Worm (Caenorhabditis elegans): ENCODE results near the gene clec-67.

The clec-67 gene

ce11 chrIV:3876955-3877354, 45.0 kb upstream of the clec-67 start:
- TF ChIP-seq F57C9.4 (tag; optimal IDR thresholded peaks at IDR 0.05) (no peak), T26A5.8 (tag; optimal IDR thresholded peaks at IDR 0.05) (no peak), ceh-100 (GFP tag; IDR thresholded peaks at IDR 0.05) (no peak), Y53G8AR.9 (GFP tag; conservative IDR thresholded peaks at IDR 0.05) (no peak), B0336.3 (GFP tag; IDR thresholded peaks at IDR 0.05) (no peak), Y95B8A.8 (GFP tag; IDR thresholded peaks at IDR 0.05) (no peak), egl-44 (GFP tag; IDR thresholded peaks at IDR 0.05) (no peak), lsy-27 (tag; optimal IDR thresholded peaks at IDR 0.05; ENCODE audit: borderline replicate concordance, insufficient read depth) (no peak), K11D2.4 (GFP tag; IDR thresholded peaks at IDR 0.05) (no peak)

DNA sequence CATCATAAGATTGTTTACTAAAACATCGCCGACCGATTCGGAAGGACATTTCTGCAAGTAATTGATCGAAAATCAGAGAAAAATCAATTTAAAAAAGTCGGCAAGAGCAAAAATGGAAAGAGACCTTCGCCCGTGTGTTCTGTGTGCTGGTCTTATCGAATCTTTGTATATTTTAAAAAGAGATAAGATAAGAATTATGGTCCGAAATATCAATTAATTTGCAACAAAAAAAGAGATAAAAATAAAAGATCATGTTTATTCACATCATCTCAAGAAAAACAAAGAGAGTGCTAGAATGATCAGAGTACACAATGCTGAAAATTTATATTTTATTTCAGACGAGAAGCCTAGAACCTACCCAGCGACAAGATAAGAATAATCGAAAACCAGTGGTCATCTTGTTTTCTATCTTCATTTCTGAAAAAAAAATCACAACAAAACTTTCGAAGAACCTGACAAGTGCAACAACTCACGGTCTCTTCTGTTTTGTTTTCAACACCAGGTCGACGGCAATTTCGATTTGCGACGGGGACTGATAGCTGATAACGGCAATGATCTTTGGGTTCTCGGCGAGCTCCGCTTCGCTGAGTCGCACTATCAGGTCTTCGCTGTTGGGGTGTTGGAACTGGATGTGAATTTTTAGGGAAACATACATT, 43.6 kb upstream of the clec-67 start, which contains the start of gene F37C4.6:
Gene F37C4.6 (minus strand): TSS at position 51 of the 656 bp plus-strand sequence.
- TF ChIP-seq bed-2 (GFP tag; IDR thresholded peaks at IDR 0.05) (no peak), ccch-3 (GFP tag; optimal IDR thresholded peaks at IDR 0.05) (no peak), F55B11.4 (tag; optimal IDR thresholded peaks at IDR 0.05; ENCODE audit: borderline replicate concordance, insufficient read depth) (no peak), ztf-22 (GFP tag; optimal IDR thresholded peaks at IDR 0.05) (no peak), ceh-100 (GFP tag; IDR thresholded peaks at IDR 0.05) (no peak), cebp-1 (GFP tag; IDR thresholded peaks at IDR 0.05) (no peak), cebp-1 (tag; optimal IDR thresholded peaks at IDR 0.05) (no peak), zim-3 (tag; optimal IDR thresholded peaks at IDR 0.05) (no peak), nhr-80 (tag; optimal IDR thresholded peaks at IDR 0.05) (peak; percentile 76), mxl-1 (tag; optimal IDR thresholded peaks at IDR 0.05) (no peak)

ce11 chrIV:3881119-3881518, 40.8 kb upstream of the clec-67 start, which contains the start of the genes F37C4.8 and oac-23:
TSS of gene F37C4.8 (minus strand) at chrIV:3881219.
TSS of gene oac-23 (plus strand) at chrIV:3881441.
- TF ChIP-seq ceh-79 (tag; optimal IDR thresholded peaks at IDR 0.05): no peak
- no peak for TF ChIP-seq B0035.1 (tag; optimal IDR thresholded peaks at IDR 0.05)
- no peak for TF ChIP-seq lin-54 (GFP tag; optimal IDR thresholded peaks at IDR 0.05)
- TF ChIP-seq sea-2 (GFP tag; IDR thresholded peaks at IDR 0.05): no peak
- TF ChIP-seq K12H6.12 (tag; optimal IDR thresholded peaks at IDR 0.05): no peak
- no peak for TF ChIP-seq nhr-80 (tag; optimal IDR thresholded peaks at IDR 0.05)
- TF ChIP-seq ztf-6 (GFP tag; IDR thresholded peaks at IDR 0.05): no peak
- no peak for TF ChIP-seq tbp1 (GFP tag; optimal IDR thresholded peaks at IDR 0.05)

- TF ChIP-seq lin-54 (GFP tag; optimal IDR thresholded peaks at IDR 0.05): no peak
- no peak for TF ChIP-seq madf-10 (tag; optimal IDR thresholded peaks at IDR 0.05)
- no peak for TF ChIP-seq F33H1.4 (GFP tag; IDR thresholded peaks at IDR 0.05)
- TF ChIP-seq nhr-90 (tag; optimal IDR thresholded peaks at IDR 0.05): no peak
- no peak for TF ChIP-seq nfyb-1 (GFP tag; IDR thresholded peaks at IDR 0.05)
- no peak for TF ChIP-seq ets-4 (GFP tag; optimal IDR thresholded peaks at IDR 0.05)
- no peak for TF ChIP-seq efl-1 (GFP tag; optimal IDR thresholded peaks at IDR 0.05)
- no peak for TF ChIP-seq snpc-1.3 (tag; optimal IDR thresholded peaks at IDR 0.05; ENCODE audit: insufficient read depth)
- TF ChIP-seq ccch-3 (GFP tag; optimal IDR thresholded peaks at IDR 0.05): no peak
- TF ChIP-seq hsf-1 (GFP tag; IDR thresholded peaks at IDR 0.05): no peak
- TF ChIP-seq nhr-80 (tag; optimal IDR thresholded peaks at IDR 0.05): no peak
- TF ChIP-seq F49E8.2 (tag; optimal IDR thresholded peaks at IDR 0.05; ENCODE audit: insufficient read depth): no peak
- TF ChIP-seq lin-26 (GFP tag; IDR thresholded peaks at IDR 0.05): no peak
- TF ChIP-seq ztf-25 (GFP tag; IDR thresholded peaks at IDR 0.05): no peak
- no peak for TF ChIP-seq D2030.7 (GFP tag; IDR thresholded peaks at IDR 0.05)
- no peak for TF ChIP-seq B0019.2 (GFP tag; conservative IDR thresholded peaks at IDR 0.05)
- no peak for TF ChIP-seq snpc-3.4 (tag; optimal IDR thresholded peaks at IDR 0.05)
- no peak for TF ChIP-seq repo-1 (tag; optimal IDR thresholded peaks at IDR 0.05)
- no peak for TF ChIP-seq pha-4 (tag; optimal IDR thresholded peaks at IDR 0.05)
These were observed 36.6 kb upstream of the clec-67 start, which contains the start of gene oac-22 for ce11 chrIV:3885369-3885768. TSS of gene oac-22 (plus strand) at chrIV:3885669.
